Worm (Caenorhabditis elegans): ENCODE measurements around the gene K02E7.10.
"Not testable (repeated sequence)": the region's sequence is repeated elsewhere in the genome, so short reads cannot be mapped to it uniquely, and the experiment has no call there.

K02E7.10 gene

DNA sequence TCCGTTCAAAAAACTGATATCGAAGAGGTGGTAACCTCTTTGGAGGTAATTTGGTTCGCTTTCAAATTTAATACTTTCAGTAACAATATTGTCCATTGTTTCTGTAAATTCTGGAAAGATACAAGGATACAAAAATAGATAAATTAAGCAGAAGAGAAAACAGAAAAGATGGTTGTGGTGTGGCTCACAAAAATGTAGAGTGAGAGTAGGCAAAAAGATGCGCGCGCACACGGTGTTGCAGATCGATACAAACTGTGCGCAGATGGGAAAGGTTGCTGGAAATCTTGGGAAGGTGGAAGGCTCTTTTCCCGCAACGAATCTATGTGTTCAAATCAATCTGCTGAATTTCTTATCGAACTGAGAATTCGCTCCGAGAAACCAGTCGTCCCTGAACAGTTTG lies 42.1 kb downstream of the K02E7.10 start, which contains the start of gene btb-11:
Gene btb-11 (minus strand): TSS at position 101 of the 400 bp plus-strand sequence.
- not testable (repeated sequence) for TF ChIP-seq ceh-63 (GFP tag; optimal IDR thresholded peaks at IDR 0.05); ztf-4 (tag; optimal IDR thresholded peaks at IDR 0.05); nhr-28 (tag; optimal IDR thresholded peaks at IDR 0.05)

Measured in whole organism, L1 larva.